Fruit fly (Drosophila melanogaster): ENCODE results near the gene CG13722.
A peak's percentile ranks its signal among the peaks of the same experiment; 100 is the strongest.

CG13722 gene

DNA sequence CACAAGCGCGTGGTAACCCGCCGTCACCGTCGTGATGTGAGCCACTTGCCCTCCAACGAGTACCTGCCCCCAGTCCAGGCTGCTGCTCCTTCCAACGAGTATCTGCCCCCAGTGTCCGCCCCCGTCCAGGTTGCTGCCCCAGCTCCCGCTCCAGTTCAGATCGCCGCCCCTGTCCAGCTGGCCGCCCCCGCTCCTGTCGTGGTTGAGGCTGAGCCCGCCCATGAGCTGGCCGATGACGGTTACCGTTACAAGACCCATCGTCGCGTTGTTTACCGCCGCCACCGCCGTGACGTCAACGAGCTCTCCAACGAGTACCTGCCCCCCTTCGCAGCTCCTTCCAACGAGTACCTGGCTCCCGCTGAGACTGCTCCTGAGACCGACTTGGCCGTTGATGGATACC lies 10.0 kb downstream of the CG13722 start (continued):
- TF ChIP-seq CG14441 (GFP tag; IDR thresholded peaks at IDR 0.05): 0 out of 2 replicates have a peak, but pooled peaks have one; percentile 5
- TF ChIP-seq sisA (GFP tag; IDR thresholded peaks at IDR 0.05): peak; percentile 23; the same call in 1 of the 2 replicates
- 0 out of 2 replicates have a peak, but pooled peaks have one; percentile 4 for TF ChIP-seq al (GFP tag; IDR thresholded peaks at IDR 0.05)
- TF ChIP-seq pb (GFP tag; optimal IDR thresholded peaks at IDR 0.05): no peak
- TF ChIP-seq sr (GFP tag; IDR thresholded peaks at IDR 0.05): no peak
- peak; percentile 10; the same call in 1 of the 3 replicates for TF ChIP-seq CG6175 (GFP tag; IDR thresholded peaks at IDR 0.05)
- TF ChIP-seq CG7987 (GFP tag; optimal IDR thresholded peaks at IDR 0.05): no peak
- no peak for TF ChIP-seq CG11093 (GFP tag; IDR thresholded peaks at IDR 0.05)
- TF ChIP-seq Med (GFP tag): peak; percentile 11
- 0 out of 2 replicates have a peak, but pooled peaks have one; percentile 8 for TF ChIP-seq dimm (GFP tag; IDR thresholded peaks at IDR 0.05)
- no peak for TF ChIP-seq CG31441 (GFP tag; IDR thresholded peaks at IDR 0.05)
- 0 out of 3 replicates have a peak, but pooled peaks have one; percentile 25 for TF ChIP-seq dysf (GFP tag; IDR thresholded peaks at IDR 0.05)
- TF ChIP-seq ase (GFP tag; IDR thresholded peaks at IDR 0.05): 0 out of 3 replicates have a peak, but pooled peaks have one; percentile 4
- peak; percentile 65 for TF ChIP-seq CG10959 (GFP tag; IDR thresholded peaks at IDR 0.05)

dm6 chr3L:4479938-4480337 lies 10.8 kb downstream of the CG13722 start, which contains the start of gene CG7465:
Gene CG7465 (plus strand): TSS chr3L:4480283.
- TF ChIP-seq Adf1 (GFP tag; IDR thresholded peaks at IDR 0.05) (peak; percentile 54; the same call in 1 of the 2 replicates), Opbp (GFP tag; IDR thresholded peaks at IDR 0.05; ENCODE audit: partially characterized antibody) (no peak), CG7839 (tag; optimal IDR thresholded peaks at IDR 0.05) (no peak), chinmo (GFP tag; IDR thresholded peaks at IDR 0.05; ENCODE audit: partially characterized antibody) (peak; percentile 64; the same call in 1 of the 4 replicates), abd-A (tag; optimal IDR thresholded peaks at IDR 0.05) (peak; percentile 68), CG13894 (tag; optimal IDR thresholded peaks at IDR 0.05) (peak; percentile 27)

DNA sequence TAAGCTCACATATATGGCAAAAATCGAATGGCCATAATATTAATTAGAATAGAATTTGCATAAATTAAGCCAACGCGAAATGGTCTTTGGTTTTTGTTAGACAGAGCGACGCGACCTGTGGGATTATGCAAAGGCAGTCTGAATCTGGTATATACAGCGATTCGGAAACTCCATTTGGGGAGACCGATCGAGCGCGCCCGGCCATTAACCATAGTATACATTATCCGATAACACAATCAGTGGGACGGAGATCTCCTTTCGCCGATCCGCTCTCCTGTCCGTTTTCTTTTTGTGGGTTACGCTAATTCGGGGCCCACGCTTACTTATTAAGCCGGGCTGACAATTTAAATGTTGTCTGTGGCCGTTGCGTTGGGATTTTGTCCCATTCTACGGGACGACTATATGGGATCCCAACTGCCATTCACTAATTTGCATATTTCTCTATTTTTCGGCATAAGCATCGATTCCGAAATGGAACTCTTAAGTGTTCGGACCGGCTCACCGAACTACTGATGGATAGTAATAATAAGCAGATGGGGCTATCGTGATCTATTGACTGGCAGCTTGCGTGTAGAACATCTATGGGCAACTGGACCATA lies 13.0 kb downstream of the CG13722 start:
- TF ChIP-seq CG3847 (GFP tag; IDR thresholded peaks at IDR 0.05): 0 out of 2 replicates have a peak, but pooled peaks have one; percentile 14
- peak; percentile 29 for TF ChIP-seq Ets65A (GFP tag)
- TF ChIP-seq CG8281 (tag; optimal IDR thresholded peaks at IDR 0.05): no peak
- peak; percentile 4 for TF ChIP-seq CG10543 (GFP tag; optimal IDR thresholded peaks at IDR 0.05)
- TF ChIP-seq dysf (GFP tag; IDR thresholded peaks at IDR 0.05): no peak
- TF ChIP-seq CG13894 (tag; optimal IDR thresholded peaks at IDR 0.05): peak; percentile 98
- peak; percentile 23 for TF ChIP-seq CG12769 (tag; optimal IDR thresholded peaks at IDR 0.05)

DNA sequence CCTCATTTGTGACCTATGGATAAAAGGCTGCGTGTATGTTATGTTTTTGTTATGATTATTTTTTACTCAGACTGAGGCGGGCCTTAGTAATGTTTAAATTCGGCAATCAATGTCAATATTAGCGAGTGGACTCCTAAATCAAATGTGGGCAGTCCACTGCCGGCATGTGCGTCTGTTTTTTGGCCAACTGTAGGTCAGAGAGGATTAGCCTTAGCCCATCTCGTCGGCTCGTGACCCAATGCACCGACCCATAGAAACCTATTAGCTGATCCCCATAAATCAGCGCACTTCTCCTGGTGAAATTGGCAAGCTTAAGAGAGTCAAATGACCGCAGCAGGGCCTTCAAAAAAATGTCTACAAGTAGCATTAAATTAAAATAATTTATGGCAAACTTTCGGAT lies 15.1 kb downstream of the CG13722 start:
- no peak for TF ChIP-seq CG2120 (GFP tag; optimal IDR thresholded peaks at IDR 0.05)
- TF ChIP-seq Ets65A (GFP tag): peak; percentile 90
- TF ChIP-seq CG14014 (GFP tag; IDR thresholded peaks at IDR 0.05): no peak
- TF ChIP-seq CG11093 (GFP tag; IDR thresholded peaks at IDR 0.05): 0 out of 3 replicates have a peak, but pooled peaks have one; percentile 7
- 0 out of 4 replicates have a peak, but pooled peaks have one; percentile 0 for TF ChIP-seq chinmo (GFP tag; IDR thresholded peaks at IDR 0.05; ENCODE audit: partially characterized antibody)
- no peak for TF ChIP-seq CG18476 (GFP tag; optimal IDR thresholded peaks at IDR 0.05)

dm6 chr3L:4474946-4475470 lies 15.8 kb downstream of the CG13722 start:
- TF ChIP-seq PHDP (tag; optimal IDR thresholded peaks at IDR 0.05): peak; percentile 93
- no peak for TF ChIP-seq gt (GFP tag; IDR thresholded peaks at IDR 0.05)
- TF ChIP-seq Hr51 (GFP tag; optimal IDR thresholded peaks at IDR 0.05): peak; percentile 49 to 83
- TF ChIP-seq sqz (GFP tag; optimal IDR thresholded peaks at IDR 0.05): peak; percentile 71
- TF ChIP-seq Fer1 (GFP tag; optimal IDR thresholded peaks at IDR 0.05): peak; percentile 97
- TF ChIP-seq CG10654 (GFP tag; optimal IDR thresholded peaks at IDR 0.05): peak; percentile 74
- no peak for TF ChIP-seq corto (GFP tag; optimal IDR thresholded peaks at IDR 0.05)
- TF ChIP-seq CG6689 (GFP tag; IDR thresholded peaks at IDR 0.05): peak; percentile 12; the same call in 1 of the 2 replicates
- peak; percentile 92 for TF ChIP-seq HHEX (GFP tag; optimal IDR thresholded peaks at IDR 0.05)
- peak; percentile 34 for TF ChIP-seq nmo (GFP tag; optimal IDR thresholded peaks at IDR 0.05)
- no peak for TF ChIP-seq HmgD (GFP tag; optimal IDR thresholded peaks at IDR 0.05)
- TF ChIP-seq CG17912 (GFP tag; optimal IDR thresholded peaks at IDR 0.05): peak; percentile 98
- TF ChIP-seq GATAe (GFP tag; conservative IDR thresholded peaks at IDR 0.05): no peak
- TF ChIP-seq CG42726 (GFP tag; IDR thresholded peaks at IDR 0.05; ENCODE audit: partially characterized antibody): no peak
- no peak for TF ChIP-seq CG18262 (tag; optimal IDR thresholded peaks at IDR 0.05)
